Fruit fly (Drosophila melanogaster) whole organism, embryonic: ENCODE data around the gene mRpS31.

Source experiments
- Adf1 ChIP-seq: fragments of 200-800 bp; sonication (Bioruptor generic); IDR thresholded peaks from 2 replicates; pipeline ENCODE4 v1.3.6; 2022; ENCODE audit warnings: missing biosample characterization, missing genetic modification characterization
- CG10209 ChIP-seq: fragments of 200-800 bp; sonication (Bioruptor generic); optimal IDR thresholded peaks from 3 replicates; lab custom pipeline; 2017; ENCODE audit warnings: missing biosample characterization, mild to moderate bottlenecking, missing genetic modification characterization, missing genetic modification reagents
- CG10274 ChIP-seq: fragments of 200-800 bp; sonication (Bioruptor generic); optimal IDR thresholded peaks from 3 replicates; lab custom pipeline; 2017; ENCODE audit warnings: missing biosample characterization, mild to moderate bottlenecking, missing genetic modification characterization
- CG10959 ChIP-seq: fragments of 200-800 bp; sonication (Bioruptor generic); IDR thresholded peaks from 2 replicates; pipeline ENCODE4 v1.3.6; 2022; ENCODE audit warnings: missing biosample characterization, missing genetic modification characterization
- CG10979 ChIP-seq: fragments of 200-800 bp; sonication (Bioruptor generic); optimal IDR thresholded peaks from 2 replicates; lab custom pipeline; 2018; ENCODE audit warnings: missing biosample characterization, mild to moderate bottlenecking, missing genetic modification characterization, moderate library complexity
- CG11504 ChIP-seq: fragments of 200-800 bp; sonication (Bioruptor generic); optimal IDR thresholded peaks from 3 replicates; lab custom pipeline; 2019; ENCODE audit warnings: missing biosample characterization, mild to moderate bottlenecking, missing genetic modification characterization, moderate library complexity
- CG11695 ChIP-seq: fragments of 200-800 bp; sonication (Bioruptor generic); IDR thresholded peaks from 3 replicates; pipeline ENCODE4 v1.3.6; 2022; ENCODE audit warnings: missing biosample characterization, missing genetic modification characterization
- CG12236 ChIP-seq: fragments of 200-800 bp; sonication (Bioruptor generic); optimal IDR thresholded peaks from 2 replicates; lab custom pipeline; 2016; ENCODE audit warnings: missing biosample characterization, missing genetic modification characterization
- CG13287 ChIP-seq: fragments of 200-800 bp; sonication (Bioruptor generic); IDR thresholded peaks from 2 replicates; pipeline ENCODE4 v1.3.6; 2022; ENCODE audit warnings: missing biosample characterization, missing genetic modification characterization; ENCODE audit not compliant: partially characterized antibody
- CG13296 ChIP-seq: fragments of 200-800 bp; sonication (Bioruptor generic); optimal IDR thresholded peaks from 3 replicates; lab custom pipeline; 2018; ENCODE audit warnings: missing biosample characterization, mild to moderate bottlenecking, missing genetic modification characterization
- CG13894 ChIP-seq: fragments of 200-800 bp; sonication (Bioruptor generic); optimal IDR thresholded peaks from 3 replicates; lab custom pipeline; 2018; ENCODE audit warnings: missing biosample characterization, mild to moderate bottlenecking, missing genetic modification characterization, moderate library complexity
- CG1529 ChIP-seq: fragments of 200-800 bp; sonication (Bioruptor generic); optimal IDR thresholded peaks from 3 replicates; lab custom pipeline; 2018; ENCODE audit warnings: missing biosample characterization, missing genetic modification characterization
- CG15601 ChIP-seq: fragments of 200-800 bp; sonication (Bioruptor generic); optimal IDR thresholded peaks from 3 replicates; lab custom pipeline; 2019; ENCODE audit warnings: missing biosample characterization, mild to moderate bottlenecking, missing genetic modification characterization, moderate library complexity
- CG1602 ChIP-seq: fragments of 200-800 bp; sonication (Bioruptor generic); optimal IDR thresholded peaks from 3 replicates; lab custom pipeline; 2016; ENCODE audit warnings: missing biosample characterization, missing genetic modification characterization
- CG1603 ChIP-seq: fragments of 200-800 bp; sonication (Bioruptor generic); optimal IDR thresholded peaks from 2 replicates; lab custom pipeline; 2019; ENCODE audit warnings: missing biosample characterization, mild to moderate bottlenecking, missing genetic modification characterization, moderate library complexity
- CG1647 ChIP-seq: fragments of 200-800 bp; sonication (Bioruptor generic); optimal IDR thresholded peaks from 3 replicates; lab custom pipeline; 2016; ENCODE audit warnings: missing biosample characterization, missing genetic modification characterization
- CG17385 ChIP-seq: fragments of 200-800 bp; sonication (Bioruptor generic); optimal IDR thresholded peaks from 3 replicates; lab custom pipeline; 2018; ENCODE audit warnings: missing biosample characterization, mild to moderate bottlenecking, missing genetic modification characterization
- CG1832 ChIP-seq: fragments of 200-800 bp; sonication (Bioruptor generic); optimal IDR thresholded peaks from 2 replicates; lab custom pipeline; 2017; ENCODE audit warnings: missing biosample characterization, mild to moderate bottlenecking, missing genetic modification characterization, inconsistent platforms
- CG32767 ChIP-seq: fragments of 200-800 bp; sonication (Bioruptor generic); IDR thresholded peaks from 2 replicates; pipeline ENCODE4 v1.3.6; 2022; ENCODE audit warnings: missing biosample characterization, missing genetic modification characterization
- CG3995 ChIP-seq: fragments of 200-800 bp; sonication (Bioruptor generic); optimal IDR thresholded peaks from 3 replicates; lab custom pipeline; 2016; ENCODE audit warnings: missing biosample characterization, missing genetic modification characterization
- CG4360 ChIP-seq: fragments of 200-800 bp; sonication (Bioruptor generic); IDR thresholded peaks from 2 replicates; pipeline ENCODE4 v1.3.6; 2022; ENCODE audit warnings: missing biosample characterization, missing genetic modification characterization
- CG4730 ChIP-seq: fragments of 200-800 bp; sonication (Bioruptor generic); IDR thresholded peaks from 2 replicates; pipeline ENCODE4 v1.3.6; 2022; ENCODE audit warnings: missing biosample characterization, missing genetic modification characterization
- CG6175 ChIP-seq: fragments of 200-800 bp; sonication (Bioruptor generic); IDR thresholded peaks from 3 replicates; pipeline ENCODE4 v1.3.6; 2022; ENCODE audit warnings: missing biosample characterization, missing genetic modification characterization
- CG6689 ChIP-seq: fragments of 200-800 bp; sonication (Bioruptor generic); IDR thresholded peaks from 2 replicates; pipeline ENCODE4 v1.3.6; 2022; ENCODE audit warnings: missing biosample characterization, missing genetic modification characterization
- CG7271 ChIP-seq: fragments of 200-800 bp; sonication (Bioruptor generic); optimal IDR thresholded peaks from 2 replicates; lab custom pipeline; 2018; ENCODE audit warnings: missing biosample characterization, mild to moderate bottlenecking, missing genetic modification characterization, moderate library complexity
- CG7987 ChIP-seq: fragments of 200-800 bp; sonication (Bioruptor generic); optimal IDR thresholded peaks from 2 replicates; lab custom pipeline; 2018; ENCODE audit warnings: missing biosample characterization, mild to moderate bottlenecking, missing genetic modification characterization, moderate library complexity
- Chrac-16 ChIP-seq: fragments of 200-800 bp; sonication (Bioruptor generic); optimal IDR thresholded peaks from 3 replicates; lab custom pipeline; 2016; ENCODE audit warnings: missing biosample characterization, missing genetic modification characterization
- D19B ChIP-seq: fragments of 200-800 bp; sonication (Bioruptor generic); optimal IDR thresholded peaks from 2 replicates; lab custom pipeline; 2017; ENCODE audit warnings: missing biosample characterization, mild to moderate bottlenecking, missing genetic modification characterization
- Dbx ChIP-seq: fragments of 200-800 bp; sonication (Bioruptor generic); IDR thresholded peaks from 3 replicates; pipeline ENCODE4 v1.3.6; 2022; ENCODE audit warnings: missing biosample characterization, missing genetic modification characterization
- Dll ChIP-seq: fragments of 200-800 bp; sonication (Bioruptor generic); IDR thresholded peaks from 4 replicates; pipeline ENCODE4 v1.3.6; 2022; ENCODE audit warnings: missing biosample characterization, missing genetic modification characterization; ENCODE audit not compliant: partially characterized antibody
- Gsc ChIP-seq: fragments of 200-800 bp; sonication (Bioruptor generic); IDR thresholded peaks from 2 replicates; pipeline ENCODE4 v1.3.6; 2022; ENCODE audit warnings: missing biosample characterization, missing genetic modification characterization
- HLH3B ChIP-seq: fragments of 200-800 bp; sonication (Bioruptor generic); IDR thresholded peaks from 2 replicates; pipeline ENCODE4 v1.3.6; 2022; ENCODE audit warnings: missing biosample characterization, missing genetic modification characterization
- Hmr ChIP-seq: fragments of 200-800 bp; sonication (Bioruptor generic); optimal IDR thresholded peaks from 3 replicates; lab custom pipeline; 2017; ENCODE audit warnings: mild to moderate bottlenecking, missing biosample characterization, missing genetic modification reagents, missing genetic modification characterization
- MBD-R2 ChIP-seq: fragments of 200-800 bp; sonication (Bioruptor generic); IDR thresholded peaks from 2 replicates; pipeline ENCODE4 v1.3.6; 2022; ENCODE audit warnings: missing biosample characterization, missing genetic modification characterization
- Meics ChIP-seq: fragments of 200-800 bp; sonication (Bioruptor generic); optimal IDR thresholded peaks from 2 replicates; lab custom pipeline; 2017; ENCODE audit warnings: missing biosample characterization, mild to moderate bottlenecking, missing genetic modification characterization
- Mes4 ChIP-seq: fragments of 200-800 bp; sonication (Bioruptor generic); optimal IDR thresholded peaks from 2 replicates; lab custom pipeline; 2016; ENCODE audit warnings: missing biosample characterization, missing genetic modification characterization
- Mrtf ChIP-seq: fragments of 200-800 bp; sonication (Bioruptor generic); IDR thresholded peaks from 3 replicates; pipeline ENCODE4 v1.3.6; 2022; ENCODE audit warnings: missing biosample characterization, missing genetic modification characterization
- Optix ChIP-seq: fragments of 200-800 bp; sonication (Bioruptor generic); IDR thresholded peaks from 3 replicates; pipeline ENCODE4 v1.3.6; 2022; ENCODE audit warnings: missing biosample characterization, missing genetic modification characterization
- Taf1 ChIP-seq: fragments of 200-800 bp; sonication (Bioruptor generic); IDR thresholded peaks from 2 replicates; pipeline ENCODE4 v1.3.6; 2022; ENCODE audit warnings: missing biosample characterization, missing genetic modification characterization
- Xbp1 ChIP-seq: fragments of 200-800 bp; sonication (Bioruptor generic); optimal IDR thresholded peaks from 3 replicates; lab custom pipeline; 2016; ENCODE audit warnings: missing biosample characterization, mild to moderate bottlenecking, missing genetic modification characterization
- ase ChIP-seq: fragments of 200-800 bp; sonication (Bioruptor generic); IDR thresholded peaks from 3 replicates; pipeline ENCODE4 v1.3.6; 2022; ENCODE audit warnings: missing biosample characterization, missing genetic modification characterization
- ato ChIP-seq: fragments of 200-800 bp; sonication (Bioruptor generic); IDR thresholded peaks from 2 replicates; pipeline ENCODE4 v1.3.6; 2022; ENCODE audit warnings: missing biosample characterization, missing genetic modification characterization; ENCODE audit not compliant: partially characterized antibody
- bowl ChIP-seq: fragments of 200-800 bp; sonication (Bioruptor generic); IDR thresholded peaks from 2 replicates; pipeline ENCODE4 v1.3.6; 2022; ENCODE audit warnings: missing biosample characterization, missing genetic modification characterization
- crol ChIP-seq: fragments of 200-800 bp; sonication (Bioruptor generic); IDR thresholded peaks from 2 replicates; pipeline ENCODE4 v1.3.6; 2022; ENCODE audit warnings: missing biosample characterization, missing genetic modification characterization
- da ChIP-seq: fragments of 200-800 bp; sonication (Bioruptor generic); optimal IDR thresholded peaks from 2 replicates; lab custom pipeline; 2016; ENCODE audit warnings: missing biosample characterization, missing genetic modification characterization
- dimm ChIP-seq: fragments of 200-800 bp; sonication (Bioruptor generic); IDR thresholded peaks from 2 replicates; pipeline ENCODE4 v1.3.6; 2022; ENCODE audit warnings: missing biosample characterization, missing genetic modification characterization
- hth ChIP-seq: fragments of >200 bp; optimal IDR thresholded peaks from 2 replicates; lab custom pipeline; 2017; ENCODE audit warnings: inconsistent platforms
- run ChIP-seq: fragments of 200-800 bp; sonication (Bioruptor generic); optimal IDR thresholded peaks from 3 replicates; lab custom pipeline; 2018; ENCODE audit warnings: missing biosample characterization, mild to moderate bottlenecking, missing genetic modification characterization
- sim ChIP-seq: fragments of 200-800 bp; sonication (Bioruptor generic); IDR thresholded peaks from 2 replicates; pipeline ENCODE4 v1.3.6; 2022; ENCODE audit warnings: missing biosample characterization, missing genetic modification characterization
- tll ChIP-seq, 2 experiments: fragments of 200-800 bp in 1 of 2; fragments of >200 bp in 1 of 2; sonication (Bioruptor generic) in 1 of 2; optimal IDR thresholded peaks; 2 replicates each; lab custom pipeline; 2017 to 2019; ENCODE audit warnings: missing biosample characterization in 2 of 2, missing genetic modification characterization in 2 of 2, mild to moderate bottlenecking in 1 of 2, moderate library complexity in 1 of 2
- tx ChIP-seq: fragments of 200-800 bp; sonication (Bioruptor generic); optimal IDR thresholded peaks from 2 replicates; lab custom pipeline; 2016; ENCODE audit warnings: missing biosample characterization, missing genetic modification characterization
- zf30C ChIP-seq: fragments of 200-800 bp; sonication (Bioruptor generic); optimal IDR thresholded peaks from 3 replicates; lab custom pipeline; 2018; ENCODE audit warnings: missing biosample characterization, mild to moderate bottlenecking, missing genetic modification characterization

mRpS31 gene

dm6 chr3L:16054095-16054494 lies 49.1 kb downstream of the mRpS31 start (continued):
- TF ChIP-seq Hmr (GFP tag; lab: Kevin White, UChicago) (peak; percentile 48), bowl (GFP tag; lab: Robert Waterston, UW) (no peak), run (tag; lab: Kevin White, UChicago) (peak; percentile 12), Mrtf (GFP tag; lab: Robert Waterston, UW) (0 out of 3 replicates have a peak, but pooled peaks have one; percentile 39), CG4730 (GFP tag; lab: Robert Waterston, UW) (no peak), Optix (GFP tag; lab: Robert Waterston, UW) (0 out of 3 replicates have a peak, but pooled peaks have one; percentile 18), CG1647 (no peak), CG11695 (GFP tag; lab: Robert Waterston, UW) (peak; percentile 64), CG6175 (GFP tag; lab: Robert Waterston, UW) (no peak), CG15601 (tag; lab: Kevin White, UChicago) (no peak), Adf1 (GFP tag; lab: Robert Waterston, UW) (no peak), Chrac-16 (GFP tag; lab: Kevin White, UChicago) (peak; percentile 12), ato (GFP tag; lab: Robert Waterston, UW) (no peak), Mes4 (GFP tag; lab: Kevin White, UChicago) (no peak), da (no peak), CG13894 (no peak), CG10959 (GFP tag; lab: Robert Waterston, UW) (no peak), tx (GFP tag; lab: Kevin White, UChicago) (no peak), ase (GFP tag; lab: Robert Waterston, UW) (no peak; the same call in 2 of the 3 replicates), CG17385 (GFP tag; lab: Kevin White, UChicago) (peak; percentile 31), Meics (GFP tag; lab: Kevin White, UChicago) (peak; percentile 32), Gsc (GFP tag; lab: Robert Waterston, UW) (no peak), CG6689 (peak; percentile 71), CG1602 (peak; percentile 25), hth (no peak), crol (GFP tag; lab: Robert Waterston, UW) (no peak), CG12236 (GFP tag; lab: Kevin White, UChicago) (no peak), CG32767 (GFP tag; lab: Robert Waterston, UW) (0 out of 2 replicates have a peak, but pooled peaks have one; percentile 29), Xbp1 (peak; percentile 57), CG1832 (GFP tag; lab: Kevin White, UChicago) (no peak), sim (GFP tag; lab: Robert Waterston, UW) (no peak), CG11504 (peak; percentile 76), CG1603 (no peak), CG10209 (GFP tag; lab: Kevin White, UChicago) (peak; percentile 13), CG7271 (tag; lab: Kevin White, UChicago) (no peak), CG13296 (GFP tag; lab: Kevin White, UChicago) (no peak), D19B (peak; percentile 26), CG10274 (GFP tag; lab: Kevin White, UChicago) (no peak), Dll (GFP tag; lab: Robert Waterston, UW) (no peak), Taf1 (no peak), CG13287 (no peak), dimm (GFP tag; lab: Robert Waterston, UW) (no peak), MBD-R2 (GFP tag; lab: Robert Waterston, UW) (no peak), HLH3B (GFP tag; lab: Robert Waterston, UW) (peak; percentile 18; the same call in 1 of the 2 replicates), zf30C (GFP tag; lab: Kevin White, UChicago) (no peak), Dbx (GFP tag; lab: Robert Waterston, UW) (no peak), CG10979 (tag; lab: Kevin White, UChicago) (peak; percentile 49), CG7987 (GFP tag; lab: Kevin White, UChicago) (no peak), CG4360 (no peak), CG1529 (GFP tag; lab: Kevin White, UChicago) (peak; percentile 34), tll (GFP tag; optimal IDR thresholded peaks at IDR 0.05; lab: Kevin White, UChicago) (no peak), CG3995 (GFP tag; lab: Kevin White, UChicago) (no peak)
